Worm (Caenorhabditis elegans) whole organism, young adult: ENCODE measurements around the gene col-14.
A peak's percentile ranks its signal among the peaks of the same experiment; 100 is the strongest.

Source experiments
- B0019.2 ChIP-seq: fragments of 200-800 bp; sonication (Bioruptor generic); conservative IDR thresholded peaks from 2 replicates; pipeline ENCODE4 v1.3.6; 2022; ENCODE audit warnings: missing genetic modification reagents, missing genetic modification characterization, missing compliant biosample characterization
- B0336.3 ChIP-seq: fragments of 200-800 bp; sonication (Bioruptor generic); IDR thresholded peaks from 2 replicates; pipeline ENCODE4 v1.3.6; 2022; ENCODE audit warnings: missing genetic modification characterization, missing compliant biosample characterization
- C17E4.6 ChIP-seq: fragments of 200-800 bp; sonication (Bioruptor generic); IDR thresholded peaks from 2 replicates; pipeline ENCODE4 v1.3.6; 2022; ENCODE audit warnings: missing genetic modification reagents, missing genetic modification characterization, missing compliant biosample characterization
- D2030.7 ChIP-seq: fragments of 200-800 bp; sonication (Bioruptor generic); IDR thresholded peaks from 2 replicates; pipeline ENCODE4 v1.3.6; 2022; ENCODE audit warnings: missing genetic modification reagents, missing genetic modification characterization, missing compliant biosample characterization
- F23B12.7 ChIP-seq: sonication (generic microtip); optimal IDR thresholded peaks from 2 replicates; lab custom pipeline; 2017; ENCODE audit warnings: missing genetic modification characterization, mild to moderate bottlenecking, missing compliant biosample characterization, antibody characterized with exemption, moderate library complexity; ENCODE audit not compliant: insufficient read depth
- F37B4.10 ChIP-seq: fragments of 200-800 bp; sonication (Bioruptor generic); IDR thresholded peaks from 2 replicates; pipeline ENCODE4 v1.3.6; 2022; ENCODE audit warnings: missing genetic modification characterization, missing compliant biosample characterization
- F49E8.2 ChIP-seq: sonication (generic microtip); optimal IDR thresholded peaks from 3 replicates; lab custom pipeline; 2017; ENCODE audit warnings: missing genetic modification characterization, mild to moderate bottlenecking, missing compliant biosample characterization, antibody characterized with exemption, moderate library complexity; ENCODE audit not compliant: insufficient read depth
- K11D2.4 ChIP-seq: fragments of 200-800 bp; sonication (Bioruptor generic); IDR thresholded peaks from 2 replicates; pipeline ENCODE4 v1.3.6; 2022; ENCODE audit warnings: missing genetic modification reagents, missing genetic modification characterization, missing compliant biosample characterization
- Y79H2A.3 ChIP-seq: fragments of 200-800 bp; sonication (Bioruptor generic); conservative IDR thresholded peaks from 2 replicates; pipeline ENCODE4 v1.3.6; 2022; ENCODE audit warnings: missing genetic modification reagents, missing genetic modification characterization, missing compliant biosample characterization
- Y95B8A.8 ChIP-seq: fragments of 200-800 bp; sonication (Bioruptor generic); IDR thresholded peaks from 2 replicates; pipeline ENCODE4 v1.3.6; 2022; ENCODE audit warnings: missing genetic modification reagents, missing genetic modification characterization, missing compliant biosample characterization
- ama-1 ChIP-seq, 3 experiments: fragments of 150-350 bp in 1 of 3; sonication (generic microtip) in 2 of 3; optimal IDR thresholded peaks; 2 replicates each; lab custom pipeline; 2014 to 2018; ENCODE audit warnings: missing biosample characterization in 2 of 3, missing genetic modification characterization in 2 of 3, missing genetic modification reagents in 2 of 3
- atf-7 ChIP-seq: sonication (generic microtip); optimal IDR thresholded peaks from 2 replicates; lab custom pipeline; 2017; ENCODE audit warnings: mild to moderate bottlenecking, missing genetic modification characterization, missing compliant biosample characterization
- attf-3 ChIP-seq: fragments of 200-800 bp; sonication (Bioruptor generic); conservative IDR thresholded peaks from 2 replicates; pipeline ENCODE4 v1.3.6; 2022; ENCODE audit warnings: missing genetic modification reagents, missing genetic modification characterization, missing compliant biosample characterization
- ccch-3 ChIP-seq: fragments of 200-800 bp; sonication (Bioruptor generic); optimal IDR thresholded peaks from 2 replicates; lab custom pipeline; 2018; ENCODE audit warnings: mild to moderate bottlenecking, missing genetic modification characterization, missing compliant biosample characterization
- cebp-1 ChIP-seq, 2 experiments: fragments of 200-800 bp in 1 of 2; sonication (Bioruptor generic) in 1 of 2; sonication (generic microtip) in 1 of 2; IDR thresholded peaks in 1 of 2; optimal IDR thresholded peaks in 1 of 2; 2 replicates each; pipeline versions ENCODE4 v1.3.6 to Lab custom; 2017 to 2022; ENCODE audit warnings: missing compliant biosample characterization in 2 of 2, missing genetic modification characterization in 2 of 2, mild to moderate bottlenecking in 1 of 2, missing genetic modification reagents in 1 of 2, moderate library complexity in 1 of 2
- ceh-27 ChIP-seq: fragments of 200-800 bp; sonication (Bioruptor generic); optimal IDR thresholded peaks from 2 replicates; lab custom pipeline; 2018; ENCODE audit warnings: mild to moderate bottlenecking, missing genetic modification characterization, moderate library complexity, missing compliant biosample characterization
- ceh-79 ChIP-seq: sonication (generic microtip); optimal IDR thresholded peaks from 2 replicates; lab custom pipeline; 2017; ENCODE audit warnings: mild to moderate bottlenecking, missing genetic modification characterization, missing compliant biosample characterization
- ceh-91 ChIP-seq: fragments of 200-800 bp; sonication (Bioruptor generic); IDR thresholded peaks from 2 replicates; pipeline ENCODE4 v1.3.6; 2022; ENCODE audit warnings: missing genetic modification reagents, missing genetic modification characterization, missing compliant biosample characterization
- dox-1 ChIP-seq: fragments of 200-800 bp; sonication (Bioruptor generic); IDR thresholded peaks from 2 replicates; pipeline ENCODE4 v1.3.6; 2022; ENCODE audit warnings: missing genetic modification reagents, missing genetic modification characterization, missing compliant biosample characterization
- egl-18 ChIP-seq: fragments of 200-800 bp; sonication (Bioruptor generic); IDR thresholded peaks from 2 replicates; pipeline ENCODE4 v1.3.6; 2022; ENCODE audit warnings: missing genetic modification reagents, missing genetic modification characterization, missing compliant biosample characterization
- ets-4 ChIP-seq: fragments of 200-800 bp; sonication (Bioruptor generic); optimal IDR thresholded peaks from 2 replicates; lab custom pipeline; 2018; ENCODE audit warnings: mild to moderate bottlenecking, missing genetic modification characterization, missing compliant biosample characterization
- him-1 ChIP-seq: sonication (generic microtip); optimal IDR thresholded peaks from 2 replicates; lab custom pipeline; 2016; ENCODE audit warnings: missing genotype, missing genetic modification reagents, missing genetic modification characterization, missing compliant biosample characterization
- hmg-1.2 ChIP-seq: fragments of 200-800 bp; sonication (Bioruptor generic); IDR thresholded peaks from 2 replicates; pipeline ENCODE4 v1.3.6; 2022; ENCODE audit warnings: missing genetic modification reagents, missing genetic modification characterization, missing compliant biosample characterization
- let-526 ChIP-seq: fragments of 200-800 bp; sonication (Bioruptor generic); IDR thresholded peaks from 2 replicates; pipeline ENCODE4 v1.3.6; 2022; ENCODE audit warnings: missing genetic modification reagents, missing genetic modification characterization, missing compliant biosample characterization
- let-607 ChIP-seq, 2 experiments: fragments of 200-800 bp in 1 of 2; sonication (Bioruptor generic) in 1 of 2; sonication (generic microtip) in 1 of 2; optimal IDR thresholded peaks; 2 replicates each; lab custom pipeline; 2016 to 2018; ENCODE audit warnings: mild to moderate bottlenecking in 2 of 2, missing compliant biosample characterization in 2 of 2, missing genetic modification characterization in 2 of 2, moderate library complexity in 2 of 2, missing genotype in 1 of 2
- lin-26 ChIP-seq: fragments of 200-800 bp; sonication (Bioruptor generic); IDR thresholded peaks from 2 replicates; pipeline ENCODE4 v1.3.6; 2022; ENCODE audit warnings: missing genetic modification reagents, missing genetic modification characterization, missing compliant biosample characterization
- lin-54 ChIP-seq: fragments of 200-800 bp; sonication (Bioruptor generic); optimal IDR thresholded peaks from 2 replicates; lab custom pipeline; 2018; ENCODE audit warnings: mild to moderate bottlenecking, missing genetic modification characterization, missing compliant biosample characterization
- madf-10 ChIP-seq: sonication (generic microtip); optimal IDR thresholded peaks from 2 replicates; lab custom pipeline; 2016; ENCODE audit warnings: mild to moderate bottlenecking, missing genetic modification characterization, missing compliant biosample characterization
- madf-8 ChIP-seq: fragments of 200-800 bp; sonication (Bioruptor generic); conservative IDR thresholded peaks from 2 replicates; pipeline ENCODE4 v1.3.6; 2022; ENCODE audit warnings: missing genetic modification reagents, missing genetic modification characterization, missing compliant biosample characterization
- mxl-1 ChIP-seq: sonication (generic microtip); optimal IDR thresholded peaks from 2 replicates; lab custom pipeline; 2016; ENCODE audit warnings: missing genetic modification characterization, missing compliant biosample characterization
- nfyb-1 ChIP-seq: fragments of 200-800 bp; sonication (Bioruptor generic); IDR thresholded peaks from 2 replicates; pipeline ENCODE4 v1.3.6; 2022; ENCODE audit warnings: missing genetic modification reagents, missing genetic modification characterization, missing compliant biosample characterization
- nhr-80 ChIP-seq: sonication (generic microtip); optimal IDR thresholded peaks from 2 replicates; lab custom pipeline; 2016; ENCODE audit warnings: missing genetic modification characterization, missing compliant biosample characterization
- pbrm-1 ChIP-seq: fragments of 200-800 bp; sonication (Bioruptor generic); IDR thresholded peaks from 2 replicates; pipeline ENCODE4 v1.3.6; 2022; ENCODE audit warnings: missing genetic modification reagents, missing genetic modification characterization, missing compliant biosample characterization
- rcor-1 ChIP-seq: fragments of 200-800 bp; sonication (Bioruptor generic); IDR thresholded peaks from 2 replicates; pipeline ENCODE4 v1.3.6; 2022; ENCODE audit warnings: missing genetic modification reagents, missing genetic modification characterization, missing compliant biosample characterization
- rpc-1 ChIP-seq, 2 experiments: fragments of 150-350 bp in 1 of 2; sonication (generic microtip) in 1 of 2; optimal IDR thresholded peaks; 2 replicates each; lab custom pipeline; 2014 to 2018; ENCODE audit warnings: missing biosample characterization in 1 of 2, missing genetic modification characterization in 1 of 2, missing genetic modification reagents in 1 of 2, missing genotype in 1 of 2
- sea-2 ChIP-seq: fragments of 200-800 bp; sonication (Bioruptor generic); IDR thresholded peaks from 2 replicates; pipeline ENCODE4 v1.3.6; 2022; ENCODE audit warnings: missing genetic modification characterization, missing compliant biosample characterization
- tbp1 ChIP-seq: fragments of 200-800 bp; sonication (Bioruptor generic); optimal IDR thresholded peaks from 2 replicates; lab custom pipeline; 2018; ENCODE audit warnings: mild to moderate bottlenecking, missing genetic modification characterization, missing compliant biosample characterization
- unc-62 ChIP-seq: fragments of 150-350 bp; optimal IDR thresholded peaks from 2 replicates; lab custom pipeline; 2014; ENCODE audit warnings: missing biosample characterization, missing genetic modification reagents, missing genetic modification characterization
- ztf-22 ChIP-seq: fragments of 200-800 bp; sonication (Bioruptor generic); optimal IDR thresholded peaks from 2 replicates; lab custom pipeline; 2018; ENCODE audit warnings: mild to moderate bottlenecking, missing genetic modification characterization, moderate library complexity, missing compliant biosample characterization
- ztf-28 ChIP-seq: fragments of 200-800 bp; sonication (Bioruptor generic); IDR thresholded peaks from 2 replicates; pipeline ENCODE4 v1.3.6; 2022; ENCODE audit warnings: missing genetic modification reagents, missing genetic modification characterization, missing compliant biosample characterization
- ztf-6 ChIP-seq: fragments of 200-800 bp; sonication (Bioruptor generic); IDR thresholded peaks from 2 replicates; pipeline ENCODE4 v1.3.6; 2022; ENCODE audit warnings: missing genetic modification reagents, missing genetic modification characterization, missing compliant biosample characterization

The col-14 gene

DNA sequence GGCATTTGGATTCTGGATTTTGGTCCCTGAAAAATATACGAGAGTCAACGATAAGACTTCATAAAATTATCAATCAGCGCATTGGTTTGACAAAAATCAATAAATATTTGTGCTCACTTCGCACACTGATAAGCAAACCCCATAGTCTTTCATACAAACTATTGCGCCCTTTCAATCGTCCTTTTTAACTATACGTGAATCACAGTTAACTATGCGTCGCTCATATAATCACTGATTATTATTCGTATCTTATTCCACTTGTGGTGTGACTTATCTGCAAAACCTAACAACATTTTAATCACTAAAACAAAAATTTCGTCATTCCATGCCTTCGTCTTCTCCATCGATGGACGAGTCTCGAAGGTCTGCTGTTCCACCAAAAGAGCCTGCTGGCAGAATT, 42.4 kb upstream of the col-14 start, which contains the start of gene nhr-8:
TSS of gene nhr-8 (plus strand) at position 160 of the 400 bp plus-strand sequence.
- TF ChIP-seq ets-4 (peak; percentile 89), nhr-80 (tag; lab: Kevin White, UChicago) (peak; percentile 97), cebp-1 (GFP tag; IDR thresholded peaks at IDR 0.05; lab: Robert Waterston, UW) (peak; percentile 74; the same call in 1 of the 2 replicates), cebp-1 (tag; optimal IDR thresholded peaks at IDR 0.05; lab: Kevin White, UChicago) (peak; percentile 75), dox-1 (GFP tag; lab: Robert Waterston, UW) (peak; percentile 52; the same call in 1 of the 2 replicates), him-1 (tag; lab: Kevin White, UChicago) (no peak), lin-54 (GFP tag; lab: Kevin White, UChicago) (peak; percentile 2), tbp1 (GFP tag; lab: Kevin White, UChicago) (peak; percentile 5), nfyb-1 (GFP tag; lab: Robert Waterston, UW) (peak; percentile 70), let-607 (tag; optimal IDR thresholded peaks at IDR 0.05; lab: Kevin White, UChicago) (peak in 1 of 2 experiments; percentile 14), atf-7 (tag; lab: Kevin White, UChicago) (peak; percentile 50), madf-10 (tag; lab: Kevin White, UChicago) (peak; percentile 20), ccch-3 (no peak), ztf-22 (GFP tag; lab: Kevin White, UChicago) (peak; percentile 12), ztf-28 (GFP tag; lab: Robert Waterston, UW) (no peak), K11D2.4 (GFP tag; lab: Robert Waterston, UW) (no peak)

DNA sequence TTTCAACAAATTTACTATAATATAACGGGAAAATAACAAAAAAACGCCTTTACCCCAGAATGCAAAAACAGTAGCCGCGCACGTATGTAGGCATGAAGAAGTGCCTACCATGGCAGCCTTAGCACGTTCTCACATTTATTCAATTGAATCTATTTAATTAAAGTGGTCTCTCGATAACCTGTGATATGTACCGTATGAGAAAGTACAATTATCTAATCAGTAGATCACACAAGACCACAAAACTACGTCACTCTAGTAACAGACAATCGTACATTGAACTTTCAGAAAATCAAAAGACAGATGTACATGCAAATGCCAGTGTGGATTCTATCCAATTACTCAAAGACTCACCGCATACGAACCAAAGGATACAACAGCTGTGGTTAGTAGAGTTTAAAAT, 41.0 kb upstream of the col-14 start:
- TF ChIP-seq B0019.2 (GFP tag; lab: Robert Waterston, UW) (no peak), B0336.3 (GFP tag; lab: Robert Waterston, UW) (no peak), ceh-79 (tag; lab: Kevin White, UChicago) (no peak), D2030.7 (no peak), ceh-91 (no peak), Y95B8A.8 (GFP tag; lab: Robert Waterston, UW) (no peak), lin-26 (GFP tag; lab: Robert Waterston, UW) (no peak), ama-1 (optimal IDR thresholded peaks at IDR 0.05; lab: Kevin White, UChicago) (no peak), ama-1 (GFP tag; optimal IDR thresholded peaks at IDR 0.05; lab: Kevin White, UChicago) (no peak), nhr-80 (tag; lab: Kevin White, UChicago) (no peak), mxl-1 (tag; lab: Kevin White, UChicago) (no peak), rcor-1 (GFP tag; lab: Robert Waterston, UW) (no peak), rpc-1 (optimal IDR thresholded peaks at IDR 0.05; lab: Kevin White, UChicago) (no peak), rpc-1 (tag; optimal IDR thresholded peaks at IDR 0.05; lab: Kevin White, UChicago) (no peak), unc-62 (GFP tag; lab: Kevin White, UChicago) (no peak), ceh-27 (GFP tag; lab: Kevin White, UChicago) (no peak), Y79H2A.3 (GFP tag; lab: Robert Waterston, UW) (no peak), hmg-1.2 (no peak), F49E8.2 (tag; lab: Kevin White, UChicago) (no peak)

ce11 chrIV:7717916-7718315, 35.3 kb upstream of the col-14 start, which contains the start of gene F33D4.6:
F33D4.6 (minus strand) TSS chrIV:7718016.
- TF ChIP-seq pbrm-1 (no peak), sea-2 (GFP tag; lab: Robert Waterston, UW) (no peak), C17E4.6 (no peak), F23B12.7 (no peak), Y79H2A.3 (GFP tag; lab: Robert Waterston, UW) (no peak), tbp1 (GFP tag; lab: Kevin White, UChicago) (no peak), madf-8 (GFP tag; lab: Robert Waterston, UW) (no peak), let-526 (no peak), ztf-6 (GFP tag; lab: Robert Waterston, UW) (no peak), B0336.3 (GFP tag; lab: Robert Waterston, UW) (no peak), egl-18 (no peak), attf-3 (GFP tag; lab: Robert Waterston, UW) (no peak), B0019.2 (GFP tag; lab: Robert Waterston, UW) (no peak), F37B4.10 (no peak)
- TF ChIP-seq, all 124 proteins: peak for 0
